Fruit fly (Drosophila melanogaster): Measurements from ENCODE around the gene beta-PheRS.
A peak's percentile ranks its signal among the peaks of the same experiment; 100 is the strongest.

Gene beta-PheRS

DNA sequence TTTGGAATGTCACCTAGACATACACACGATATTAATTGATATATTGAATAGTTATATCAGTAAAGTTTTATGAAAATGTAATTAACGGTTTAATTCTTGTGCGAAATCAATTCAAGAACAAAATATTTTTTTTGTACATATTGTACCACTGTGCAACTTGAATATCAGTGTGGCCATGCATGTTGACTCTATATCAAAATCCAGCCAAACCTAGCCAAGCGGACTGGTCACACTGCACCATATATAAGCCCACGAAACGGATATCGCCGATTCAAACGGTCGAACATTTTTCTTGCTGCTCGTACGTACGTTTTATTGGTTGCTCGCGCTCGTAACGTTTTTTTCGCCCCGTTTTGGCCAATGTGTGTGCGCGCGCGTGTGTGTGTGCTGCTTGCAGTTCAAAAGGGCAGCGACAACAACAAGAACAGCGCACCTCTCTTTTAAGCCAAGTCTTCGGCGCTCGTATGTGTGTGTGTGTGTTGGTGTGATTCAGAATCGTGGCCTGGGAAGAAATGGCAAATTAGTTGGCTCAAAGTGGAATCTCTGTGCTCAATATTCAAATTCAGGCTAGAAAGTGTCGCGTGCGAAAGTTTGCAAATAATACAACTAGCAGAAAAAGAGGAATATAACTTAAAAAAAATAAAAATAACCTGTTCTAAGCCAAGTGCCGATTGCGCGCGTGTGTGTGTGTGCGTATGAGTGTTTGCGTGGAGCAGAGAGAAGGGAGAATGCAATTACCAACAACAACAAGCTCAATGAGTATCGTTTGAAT lies 42.5 kb upstream of the beta-PheRS start, which contains the start of gene crb (continued):
- TF ChIP-seq ey (GFP tag; optimal IDR thresholded peaks at IDR 0.05) (peak; percentile 43), N (GFP tag; optimal IDR thresholded peaks at IDR 0.05) (no peak), brk (GFP tag; optimal IDR thresholded peaks at IDR 0.05) (no peak), CrebA (GFP tag; optimal IDR thresholded peaks at IDR 0.05; ENCODE audit: borderline replicate concordance) (no peak)

DNA sequence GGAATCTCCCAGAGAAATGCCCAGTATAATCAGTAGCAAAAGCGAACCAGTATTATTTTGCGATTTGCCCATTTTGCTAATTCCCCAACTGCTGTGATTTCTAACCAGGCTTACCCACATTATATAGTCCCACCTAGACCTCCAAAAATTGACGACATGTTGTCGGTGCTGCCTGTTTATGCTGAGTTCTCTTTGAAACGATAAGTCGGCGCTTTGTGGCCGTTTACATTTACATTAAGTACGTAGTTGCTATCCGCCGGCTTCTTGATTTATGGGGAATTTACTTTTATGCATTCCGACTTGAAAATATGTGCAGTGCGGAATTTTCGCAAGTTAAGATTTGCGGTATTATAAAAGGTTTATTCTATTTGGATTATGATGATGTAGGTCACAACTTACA lies 41.8 kb upstream of the beta-PheRS start, which contains the start of gene CG5715:
TSS of gene CG5715 (minus strand) at position 101 of the 400 bp plus-strand sequence.
- TF ChIP-seq woc (GFP tag; optimal IDR thresholded peaks at IDR 0.05): no peak
- no peak for TF ChIP-seq dsf (GFP tag; optimal IDR thresholded peaks at IDR 0.05; ENCODE audit: borderline replicate concordance)
- no peak for TF ChIP-seq jim (GFP tag; optimal IDR thresholded peaks at IDR 0.05)
- TF ChIP-seq ey (GFP tag; optimal IDR thresholded peaks at IDR 0.05): no peak
- TF ChIP-seq rgr (GFP tag; optimal IDR thresholded peaks at IDR 0.05): no peak
- TF ChIP-seq Hr83 (GFP tag; optimal IDR thresholded peaks at IDR 0.05; ENCODE audit: poor library complexity, severe bottlenecking): no peak
- TF ChIP-seq Vsx2 (GFP tag; optimal IDR thresholded peaks at IDR 0.05; ENCODE audit: partially characterized antibody): no peak
- TF ChIP-seq Hnf4 (GFP tag; optimal IDR thresholded peaks at IDR 0.05): no peak

DNA sequence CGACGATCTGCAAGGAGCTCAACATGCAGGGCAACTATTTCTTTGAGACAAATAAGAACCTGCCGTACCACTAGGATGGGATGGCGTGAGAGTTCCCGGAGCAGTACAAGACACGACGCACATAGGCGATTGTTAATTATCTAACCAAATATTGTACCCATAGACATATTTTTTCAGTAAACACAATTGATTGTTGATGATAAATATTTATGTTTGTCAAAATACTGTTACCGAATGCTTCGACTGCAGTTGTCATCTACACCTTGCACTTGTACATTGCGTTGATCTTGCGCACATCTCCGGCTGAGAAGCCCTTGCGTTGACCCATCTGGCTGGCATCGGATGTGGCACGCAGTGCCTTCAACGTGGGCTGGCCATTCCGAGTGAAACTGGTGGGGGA lies 40.7 kb upstream of the beta-PheRS start:
- no peak for TF ChIP-seq pan (optimal IDR thresholded peaks at IDR 0.05)
- no peak for TF ChIP-seq Mio (GFP tag; optimal IDR thresholded peaks at IDR 0.05)
- no peak for TF ChIP-seq jim (GFP tag; optimal IDR thresholded peaks at IDR 0.05)
- TF ChIP-seq dl (GFP tag; optimal IDR thresholded peaks at IDR 0.05; ENCODE audit: insufficient read depth in 1 of 2, partially characterized antibody in 2 of 2): no peak
- no peak for TF ChIP-seq ey (GFP tag; optimal IDR thresholded peaks at IDR 0.05)
- TF ChIP-seq br (GFP tag; optimal IDR thresholded peaks at IDR 0.05): no peak
- no peak for TF ChIP-seq sage (GFP tag; optimal IDR thresholded peaks at IDR 0.05)
- TF ChIP-seq HLH106 (tag; optimal IDR thresholded peaks at IDR 0.05): no peak
- no peak for TF ChIP-seq CrebA (GFP tag; optimal IDR thresholded peaks at IDR 0.05; ENCODE audit: borderline replicate concordance)
- no peak for TF ChIP-seq GATAd (GFP tag; optimal IDR thresholded peaks at IDR 0.05)
- no peak for TF ChIP-seq N (GFP tag; optimal IDR thresholded peaks at IDR 0.05)
- no peak for TF ChIP-seq Dfd (GFP tag; optimal IDR thresholded peaks at IDR 0.05)
- TF ChIP-seq OdsH (GFP tag; optimal IDR thresholded peaks at IDR 0.05): no peak
- no peak for TF ChIP-seq Rel (GFP tag; optimal IDR thresholded peaks at IDR 0.05)
- no peak for TF ChIP-seq Rel (tag; optimal IDR thresholded peaks at IDR 0.05)
- TF ChIP-seq Vsx2 (GFP tag; optimal IDR thresholded peaks at IDR 0.05; ENCODE audit: partially characterized antibody): no peak
- no peak for TF ChIP-seq tai (GFP tag; optimal IDR thresholded peaks at IDR 0.05)

DNA sequence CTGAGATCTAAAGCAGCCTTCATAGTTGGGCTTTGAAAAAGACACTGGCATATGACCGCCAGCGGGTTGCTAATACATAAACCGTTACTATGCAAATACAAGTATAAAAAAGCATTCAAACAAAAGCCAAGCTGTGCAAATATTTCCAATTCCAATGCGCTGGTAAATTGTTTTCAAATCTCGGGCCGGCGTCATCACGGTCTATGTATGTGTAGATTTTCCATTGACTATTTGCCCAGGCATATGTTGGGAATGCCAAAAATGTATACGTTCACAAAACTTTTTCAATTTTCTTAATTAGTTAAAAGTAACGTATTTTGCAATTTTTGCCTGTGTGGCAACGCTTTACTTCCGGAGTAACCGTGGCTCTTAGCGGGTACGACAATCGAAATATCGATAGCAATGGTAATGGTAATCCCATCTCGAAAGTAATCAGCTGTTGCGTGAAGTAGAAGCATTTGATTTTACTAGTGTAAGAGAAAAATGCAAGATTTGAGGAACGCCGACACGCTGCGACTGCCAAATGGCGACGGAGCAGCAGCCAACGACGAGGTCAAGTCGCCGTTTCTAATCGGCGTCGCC lies 37.4 kb upstream of the beta-PheRS start, which contains the start of the genes CG34290 and Uck:
TSS of gene CG34290 (minus strand) at position 51 of the 582 bp plus-strand sequence.
TSS of gene Uck (plus strand) at position 405 of the 582 bp plus-strand sequence.
- TF ChIP-seq dmrt93B (GFP tag; optimal IDR thresholded peaks at IDR 0.05) (peak; percentile 75), Jra (GFP tag; optimal IDR thresholded peaks at IDR 0.05) (no peak), Mio (GFP tag; optimal IDR thresholded peaks at IDR 0.05) (no peak), CG9705 (GFP tag; optimal IDR thresholded peaks at IDR 0.05) (peak; percentile 87), sv (GFP tag; optimal IDR thresholded peaks at IDR 0.05) (peak; percentile 54), lola (GFP tag; optimal IDR thresholded peaks at IDR 0.05) (no peak), Vsx2 (GFP tag; optimal IDR thresholded peaks at IDR 0.05; ENCODE audit: partially characterized antibody) (peak; percentile 98), tai (GFP tag; optimal IDR thresholded peaks at IDR 0.05) (no peak), CG32264 (GFP tag; optimal IDR thresholded peaks at IDR 0.05) (no peak), Sp1 (GFP tag; optimal IDR thresholded peaks at IDR 0.05) (peak; percentile 72), h (GFP tag; optimal IDR thresholded peaks at IDR 0.05) (peak; percentile 70), dsf (GFP tag; optimal IDR thresholded peaks at IDR 0.05; ENCODE audit: borderline replicate concordance) (peak; percentile 2), Hnf4 (GFP tag; optimal IDR thresholded peaks at IDR 0.05) (peak; percentile 52), OdsH (GFP tag; optimal IDR thresholded peaks at IDR 0.05) (peak; percentile 63), N (GFP tag; optimal IDR thresholded peaks at IDR 0.05) (no peak), pan (optimal IDR thresholded peaks at IDR 0.05) (no peak), HLH106 (tag; optimal IDR thresholded peaks at IDR 0.05) (peak; percentile 69), rgr (GFP tag; optimal IDR thresholded peaks at IDR 0.05) (peak; percentile 88), Rel (GFP tag; optimal IDR thresholded peaks at IDR 0.05) (no peak), Rel (tag; optimal IDR thresholded peaks at IDR 0.05) (peak; percentile 65), GATAd (GFP tag; optimal IDR thresholded peaks at IDR 0.05) (no peak), Hr83 (GFP tag; optimal IDR thresholded peaks at IDR 0.05; ENCODE audit: poor library complexity, severe bottlenecking) (peak; percentile 54), jim (GFP tag; optimal IDR thresholded peaks at IDR 0.05) (no peak), brk (GFP tag; optimal IDR thresholded peaks at IDR 0.05) (no peak), woc (GFP tag; optimal IDR thresholded peaks at IDR 0.05) (no peak), fru (GFP tag; optimal IDR thresholded peaks at IDR 0.05) (no peak), foxo (GFP tag; optimal IDR thresholded peaks at IDR 0.05) (peak in 1 of 2 experiments; percentile 59), Abd-B (GFP tag; optimal IDR thresholded peaks at IDR 0.05) (no peak), sage (GFP tag; optimal IDR thresholded peaks at IDR 0.05) (peak; percentile 10), Hr78 (GFP tag; optimal IDR thresholded peaks at IDR 0.05) (no peak), br (GFP tag; optimal IDR thresholded peaks at IDR 0.05) (peak; percentile 77), dl (GFP tag; optimal IDR thresholded peaks at IDR 0.05; ENCODE audit: insufficient read depth in 1 of 2, partially characterized antibody in 2 of 2) (no peak), ey (GFP tag; optimal IDR thresholded peaks at IDR 0.05) (peak; percentile 25), Dif (GFP tag; optimal IDR thresholded peaks at IDR 0.05; ENCODE audit: partially characterized antibody) (no peak), Myc (optimal IDR thresholded peaks at IDR 0.05) (no peak), Dfd (GFP tag; optimal IDR thresholded peaks at IDR 0.05) (no peak), CrebA (GFP tag; optimal IDR thresholded peaks at IDR 0.05; ENCODE audit: borderline replicate concordance) (no peak)
